Worm (Caenorhabditis elegans): ENCODE data around the gene F44A6.4.

DNA sequence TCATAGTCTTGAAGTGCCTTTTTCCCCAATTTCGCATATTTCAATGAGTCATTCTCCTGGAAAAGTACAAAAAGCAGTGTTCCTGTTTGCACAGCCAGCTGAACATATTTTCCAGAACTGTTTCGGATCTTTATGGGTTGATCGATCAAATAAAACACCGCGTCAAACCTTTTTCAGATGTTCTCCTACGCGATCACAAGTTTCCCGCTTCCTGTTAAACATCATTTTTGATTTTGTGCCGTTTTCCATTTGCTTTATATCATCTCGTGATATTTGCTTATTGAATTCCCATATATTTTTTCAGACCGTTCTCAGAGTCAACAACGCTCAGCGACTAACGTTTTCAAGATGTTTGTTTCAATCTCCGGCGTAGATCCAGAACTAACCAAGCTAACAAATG lies 40.6 kb downstream of the F44A6.4 start, which contains the start of gene C07A4.3:
- TF ChIP-seq ZK546.5 (tag; optimal IDR thresholded peaks at IDR 0.05) (no peak), daf-19 (GFP tag; conservative IDR thresholded peaks at IDR 0.05) (no peak), jun-1 (tag; optimal IDR thresholded peaks at IDR 0.05) (no peak), nhr-76 (tag; optimal IDR thresholded peaks at IDR 0.05) (no peak), nhr-11 (tag; optimal IDR thresholded peaks at IDR 0.05) (no peak), snpc-4 (tag; optimal IDR thresholded peaks at IDR 0.05) (no peak), dmd-9 (GFP tag; IDR thresholded peaks at IDR 0.05) (no peak), ztf-7 (tag; optimal IDR thresholded peaks at IDR 0.05) (no peak), R02D3.7 (tag; optimal IDR thresholded peaks at IDR 0.05) (no peak), spr-1 (tag; optimal IDR thresholded peaks at IDR 0.05) (no peak), zag-1 (tag; optimal IDR thresholded peaks at IDR 0.05) (no peak), Y105C5A.15 (GFP tag; IDR thresholded peaks at IDR 0.05) (no peak), fos-1 (tag; optimal IDR thresholded peaks at IDR 0.05) (no peak)
